Fruit fly (Drosophila melanogaster) Kc167 (cell line): ENCODE data around the gene mthl7.

ENCODE experiments used
- h ChIP-seq: fragments of >200 bp; optimal IDR thresholded peaks from 3 replicates; lab custom pipeline; 2018; ENCODE audit warnings: missing external identifiers
- insv ChIP-seq: fragments of >200 bp; optimal IDR thresholded peaks from 3 replicates; lab custom pipeline; 2018; ENCODE audit warnings: missing external identifiers
- psq ChIP-seq: fragments of >200 bp; optimal IDR thresholded peaks from 2 replicates; lab custom pipeline; 2017; ENCODE audit warnings: missing external identifiers
- ttk ChIP-seq: sonication (Bioruptor generic); optimal IDR thresholded peaks from 2 replicates; lab custom pipeline; 2017; ENCODE audit warnings: missing external identifiers

dm6 chr3L:8202317-8202842 is 22.1 kb upstream of the mthl7 start, which contains the start of the genes CG7366 and CG13679:
- TF ChIP-seq psq (lab: Kevin White, UChicago) (no peak), insv (lab: Kevin White, UChicago) (no peak), h (no peak), ttk (lab: Kevin White, UChicago) (no peak)
